Fruit fly (Drosophila melanogaster) whole organism, adult: ENCODE results near the gene CG43689.

Experiments used
- CG7045 ChIP-seq: fragments of 200-800 bp; sonication (Bioruptor generic); optimal IDR thresholded peaks from 2 replicates; lab custom pipeline; 2017; ENCODE audit warnings: missing biosample characterization, mild to moderate bottlenecking, missing genetic modification characterization
- pad ChIP-seq: fragments of 200-800 bp; sonication (Bioruptor generic); optimal IDR thresholded peaks from 3 replicates; lab custom pipeline; 2017; ENCODE audit warnings: missing biosample characterization, missing genetic modification characterization, mild to moderate bottlenecking, moderate library complexity, missing genetic modification reagents

- TF ChIP-seq pad (GFP tag; lab: Kevin White, UChicago), result no peak
- TF ChIP-seq CG7045 (GFP tag; lab: Kevin White, UChicago), result no peak
Observed at dm6 chrX:4038768-4039167, 36.8 kb upstream of the CG43689 start.
